Fruit fly (Drosophila melanogaster) whole organism, prepupa: ENCODE data around the gene CG18273.

Experiments used
- Blimp-1 ChIP-seq: fragments of 200-800 bp; sonication (Bioruptor generic); optimal IDR thresholded peaks from 3 replicates; lab custom pipeline; 2017; ENCODE audit warnings: missing biosample characterization, missing genetic modification characterization, mild to moderate bottlenecking, moderate library complexity, missing genetic modification reagents
- CG10631 ChIP-seq: fragments of 200-800 bp; sonication (Bioruptor generic); optimal IDR thresholded peaks from 2 replicates; lab custom pipeline; 2016; ENCODE audit warnings: missing biosample characterization, missing genetic modification characterization
- CG10669 ChIP-seq: fragments of 200-800 bp; sonication (Bioruptor generic); optimal IDR thresholded peaks from 3 replicates; lab custom pipeline; 2018; ENCODE audit warnings: missing biosample characterization, mild to moderate bottlenecking, missing genetic modification characterization, moderate library complexity
- CG11762 ChIP-seq: fragments of 200-800 bp; sonication (Bioruptor generic); optimal IDR thresholded peaks from 3 replicates; lab custom pipeline; 2016; ENCODE audit warnings: missing biosample characterization, missing genetic modification characterization; ENCODE audit not compliant: insufficient read depth
- CG11902 ChIP-seq: fragments of 200-800 bp; sonication (Bioruptor generic); optimal IDR thresholded peaks from 3 replicates; lab custom pipeline; 2016; ENCODE audit warnings: missing biosample characterization, missing genetic modification characterization
- CG15336 ChIP-seq: fragments of 200-800 bp; sonication (Bioruptor generic); IDR thresholded peaks from 2 replicates; pipeline ENCODE4 v1.3.6; 2022; ENCODE audit warnings: missing biosample characterization, missing genetic modification characterization
- CG1621 ChIP-seq: fragments of 200-800 bp; sonication (Bioruptor generic); optimal IDR thresholded peaks from 3 replicates; lab custom pipeline; 2018; ENCODE audit warnings: missing biosample characterization, mild to moderate bottlenecking, missing genetic modification characterization
- CG16779 ChIP-seq: fragments of 200-800 bp; sonication (Bioruptor generic); optimal IDR thresholded peaks from 3 replicates; lab custom pipeline; 2017; ENCODE audit warnings: missing biosample characterization, mild to moderate bottlenecking, missing genetic modification characterization
- CG3032 ChIP-seq: fragments of 200-800 bp; optimal IDR thresholded peaks from 2 replicates; lab custom pipeline; 2019; ENCODE audit warnings: missing biosample characterization, mild to moderate bottlenecking, missing genetic modification characterization, moderate library complexity
- CG31627 ChIP-seq: fragments of 200-800 bp; sonication (Bioruptor generic); optimal IDR thresholded peaks from 3 replicates; lab custom pipeline; 2016; ENCODE audit warnings: missing biosample characterization, missing genetic modification characterization
- CG32006 ChIP-seq: fragments of 200-800 bp; sonication (Bioruptor generic); optimal IDR thresholded peaks from 3 replicates; lab custom pipeline; 2017; ENCODE audit warnings: missing biosample characterization, mild to moderate bottlenecking, missing genetic modification characterization
- CG34406 ChIP-seq: fragments of 200-800 bp; sonication (Bioruptor generic); optimal IDR thresholded peaks from 3 replicates; lab custom pipeline; 2016; ENCODE audit warnings: missing biosample characterization, missing genetic modification characterization
- CG3919 ChIP-seq: fragments of 200-800 bp; sonication (Bioruptor generic); optimal IDR thresholded peaks from 3 replicates; lab custom pipeline; 2016; ENCODE audit warnings: missing biosample characterization, missing genetic modification characterization
- CG4318 ChIP-seq: fragments of 200-800 bp; sonication (Bioruptor generic); optimal IDR thresholded peaks from 3 replicates; lab custom pipeline; 2017; ENCODE audit warnings: missing biosample characterization, mild to moderate bottlenecking, missing genetic modification characterization
- CG6163 ChIP-seq: fragments of 200-800 bp; sonication (Bioruptor generic); IDR thresholded peaks from 3 replicates; pipeline ENCODE4 v1.3.6; 2022; ENCODE audit warnings: missing biosample characterization, missing genetic modification characterization
- CG6276 ChIP-seq: fragments of 200-800 bp; sonication (Bioruptor generic); optimal IDR thresholded peaks from 2 replicates; lab custom pipeline; 2017; ENCODE audit warnings: missing biosample characterization, mild to moderate bottlenecking, missing genetic modification characterization
- CG6792 ChIP-seq: fragments of 200-800 bp; sonication (Bioruptor generic); optimal IDR thresholded peaks from 3 replicates; lab custom pipeline; 2016; ENCODE audit warnings: missing biosample characterization, missing genetic modification characterization
- CG6808 ChIP-seq: fragments of 200-800 bp; sonication (Bioruptor generic); optimal IDR thresholded peaks from 3 replicates; lab custom pipeline; 2017; ENCODE audit warnings: missing biosample characterization, missing genetic modification characterization, mild to moderate bottlenecking, moderate library complexity, missing genetic modification reagents
- CG6854 ChIP-seq: fragments of 200-800 bp; sonication (Bioruptor generic); optimal IDR thresholded peaks from 2 replicates; lab custom pipeline; 2017; ENCODE audit warnings: missing biosample characterization, mild to moderate bottlenecking, missing genetic modification characterization
- CG7368 ChIP-seq: fragments of 200-800 bp; sonication (Bioruptor generic); optimal IDR thresholded peaks from 3 replicates; lab custom pipeline; 2016; ENCODE audit warnings: missing biosample characterization, missing genetic modification characterization
- CG8319 ChIP-seq: fragments of 200-800 bp; sonication (Bioruptor generic); optimal IDR thresholded peaks from 3 replicates; lab custom pipeline; 2016; ENCODE audit warnings: missing biosample characterization, missing genetic modification characterization
- CG8632 ChIP-seq: fragments of 200-800 bp; sonication (Bioruptor generic); optimal IDR thresholded peaks from 3 replicates; lab custom pipeline; 2016; ENCODE audit warnings: missing biosample characterization, missing genetic modification characterization
- CG9139 ChIP-seq: fragments of 200-800 bp; sonication (Bioruptor generic); optimal IDR thresholded peaks from 3 replicates; lab custom pipeline; 2017; ENCODE audit warnings: missing biosample characterization, mild to moderate bottlenecking, missing genetic modification characterization
- Eip75B ChIP-seq: fragments of 200-800 bp; sonication (Bioruptor generic); optimal IDR thresholded peaks from 3 replicates; lab custom pipeline; 2016; ENCODE audit warnings: missing biosample characterization, missing genetic modification characterization
- Eip93F ChIP-seq: fragments of 200-800 bp; sonication (Bioruptor generic); optimal IDR thresholded peaks from 2 replicates; lab custom pipeline; 2016; ENCODE audit warnings: missing biosample characterization, mild to moderate bottlenecking, missing genetic modification characterization
- Ets21C ChIP-seq: fragments of 200-800 bp; sonication (Bioruptor generic); optimal IDR thresholded peaks from 3 replicates; lab custom pipeline; 2016; ENCODE audit warnings: missing biosample characterization, missing genetic modification characterization
- Gug ChIP-seq: fragments of 200-800 bp; sonication (Bioruptor generic); IDR thresholded peaks from 2 replicates; pipeline ENCODE4 v1.3.6; 2022; ENCODE audit warnings: missing biosample characterization, missing genetic modification characterization
- Hr38 ChIP-seq: sonication (Bioruptor generic); optimal IDR thresholded peaks from 2 replicates; lab custom pipeline; 2016; ENCODE audit warnings: missing biosample characterization, missing genetic modification characterization
- Hr4 ChIP-seq: fragments of 200-800 bp; sonication (Bioruptor generic); optimal IDR thresholded peaks from 3 replicates; lab custom pipeline; 2016; ENCODE audit warnings: missing biosample characterization, missing genetic modification characterization
- Lpt ChIP-seq: fragments of 200-800 bp; sonication (Bioruptor generic); optimal IDR thresholded peaks from 3 replicates; lab custom pipeline; 2016; ENCODE audit warnings: missing biosample characterization, missing genetic modification characterization
- Met ChIP-seq: fragments of 200-800 bp; sonication (Bioruptor generic); optimal IDR thresholded peaks from 3 replicates; lab custom pipeline; 2016; ENCODE audit warnings: missing biosample characterization, missing genetic modification characterization
- OdsH ChIP-seq: fragments of 200-800 bp; sonication (Bioruptor generic); optimal IDR thresholded peaks from 3 replicates; lab custom pipeline; 2016; ENCODE audit warnings: missing biosample characterization, missing genetic modification characterization
- Sox102F ChIP-seq: fragments of 200-800 bp; sonication (Bioruptor generic); optimal IDR thresholded peaks from 2 replicates; lab custom pipeline; 2016; ENCODE audit warnings: missing biosample characterization, mild to moderate bottlenecking, missing genetic modification characterization
- Sox14 ChIP-seq: fragments of 200-800 bp; sonication (Bioruptor generic); optimal IDR thresholded peaks from 3 replicates; lab custom pipeline; 2016; ENCODE audit warnings: missing biosample characterization, missing genetic modification characterization
- achi ChIP-seq: fragments of 200-800 bp; sonication (Bioruptor generic); optimal IDR thresholded peaks from 3 replicates; lab custom pipeline; 2016; ENCODE audit warnings: missing biosample characterization, missing genetic modification characterization
- acj6 ChIP-seq: fragments of 200-800 bp; sonication (Bioruptor generic); optimal IDR thresholded peaks from 3 replicates; lab custom pipeline; 2016; ENCODE audit warnings: missing biosample characterization, missing genetic modification characterization
- cyc ChIP-seq: fragments of 200-800 bp; sonication (Bioruptor generic); optimal IDR thresholded peaks from 3 replicates; lab custom pipeline; 2016; ENCODE audit warnings: missing biosample characterization, missing genetic modification characterization
- dac ChIP-seq: fragments of 200-800 bp; sonication (Bioruptor generic); optimal IDR thresholded peaks from 2 replicates; lab custom pipeline; 2017; ENCODE audit warnings: missing biosample characterization, mild to moderate bottlenecking, missing genetic modification characterization
- dsx ChIP-seq: fragments of 200-800 bp; optimal IDR thresholded peaks from 3 replicates; lab custom pipeline; 2019; ENCODE audit warnings: missing biosample characterization, mild to moderate bottlenecking, missing genetic modification characterization, moderate library complexity; ENCODE audit not compliant: poor library complexity, severe bottlenecking
- eg ChIP-seq: fragments of 200-800 bp; sonication (Bioruptor generic); IDR thresholded peaks from 3 replicates; pipeline ENCODE4 v1.3.6; 2022; ENCODE audit warnings: missing biosample characterization, missing genetic modification characterization
- esn ChIP-seq: fragments of 200-800 bp; sonication (Bioruptor generic); optimal IDR thresholded peaks from 2 replicates; lab custom pipeline; 2016; ENCODE audit warnings: missing biosample characterization, mild to moderate bottlenecking, missing genetic modification characterization, moderate library complexity
- fd85E ChIP-seq: fragments of 200-800 bp; sonication (Bioruptor generic); optimal IDR thresholded peaks from 3 replicates; lab custom pipeline; 2016; ENCODE audit warnings: missing biosample characterization, missing genetic modification characterization
- fkh ChIP-seq: fragments of 200-800 bp; sonication (Bioruptor generic); optimal IDR thresholded peaks from 3 replicates; lab custom pipeline; 2017; ENCODE audit warnings: missing biosample characterization, mild to moderate bottlenecking, missing genetic modification characterization, moderate library complexity
- lz ChIP-seq: fragments of 200-800 bp; sonication (Bioruptor generic); optimal IDR thresholded peaks from 3 replicates; lab custom pipeline; 2016; ENCODE audit warnings: missing biosample characterization, missing genetic modification characterization
- net ChIP-seq: fragments of 200-800 bp; sonication (Bioruptor generic); optimal IDR thresholded peaks from 3 replicates; lab custom pipeline; 2016; ENCODE audit warnings: missing biosample characterization, missing genetic modification characterization
- spab ChIP-seq: fragments of 200-800 bp; sonication (Bioruptor generic); optimal IDR thresholded peaks from 2 replicates; lab custom pipeline; 2017; ENCODE audit warnings: missing biosample characterization, mild to moderate bottlenecking, missing genetic modification characterization, missing genetic modification reagents
- ss ChIP-seq, 2 experiments: fragments of 200-800 bp; sonication (Bioruptor generic); optimal IDR thresholded peaks; 2 replicates in 1 of 2; 3 replicates in 1 of 2; lab custom pipeline; 2017 to 2018; ENCODE audit warnings: mild to moderate bottlenecking in 2 of 2, missing biosample characterization in 2 of 2, missing genetic modification characterization in 2 of 2, moderate library complexity in 1 of 2
- svp ChIP-seq: fragments of 200-800 bp; sonication (Bioruptor generic); peaks from one replicate; lab custom pipeline; 2016; ENCODE audit warnings: missing biosample characterization, missing genetic modification characterization
- vri ChIP-seq: fragments of 200-800 bp; sonication (Bioruptor generic); optimal IDR thresholded peaks from 3 replicates; lab custom pipeline; 2016; ENCODE audit warnings: missing biosample characterization, mild to moderate bottlenecking, missing genetic modification characterization

The CG18273 gene

DNA sequence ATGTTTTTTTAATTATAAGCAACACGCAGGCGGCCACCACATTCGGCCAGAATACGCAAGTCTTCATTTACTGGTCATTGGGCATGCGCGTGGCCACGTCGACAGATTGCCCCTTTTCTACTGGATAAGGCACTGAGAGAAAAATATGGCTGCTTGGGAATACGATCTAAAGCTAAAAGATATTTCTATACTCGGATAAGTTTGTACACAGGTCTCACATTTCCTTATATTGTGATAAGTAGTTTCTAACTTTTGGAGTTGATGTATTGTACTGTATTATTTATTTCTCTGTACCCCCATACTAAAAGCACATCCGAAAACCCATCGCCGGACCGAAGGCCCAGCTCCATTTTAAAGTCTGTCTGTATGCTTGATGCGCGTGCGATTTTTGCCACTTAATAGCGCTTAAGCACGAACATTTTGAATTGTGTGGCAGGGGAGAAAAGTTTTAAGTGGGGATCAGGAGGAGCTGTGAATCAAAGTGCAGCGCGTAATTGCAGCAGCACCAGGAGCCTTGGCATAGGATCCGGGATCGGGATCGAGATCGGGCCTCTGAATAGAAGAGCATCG is 43.3 kb downstream of the CG18273 start (continued):
- TF ChIP-seq Blimp-1 (GFP tag; lab: Kevin White, UChicago) (no peak), svp (peak; percentile 78), net (GFP tag; lab: Kevin White, UChicago) (peak; percentile 44), vri (GFP tag; lab: Kevin White, UChicago) (peak; percentile 39), CG6163 (GFP tag; lab: Robert Waterston, UW) (peak; percentile 69), CG6276 (GFP tag; lab: Kevin White, UChicago) (no peak), CG10631 (GFP tag; lab: Kevin White, UChicago) (peak; percentile 77), spab (peak; percentile 71)
- TF ChIP-seq, all 60 proteins: peak for 46

dm6 chrX:441295-441694 is 46.1 kb downstream of the CG18273 start:
- no peak for TF ChIP-seq Gug (GFP tag; lab: Robert Waterston, UW)
- no peak for TF ChIP-seq Lpt (GFP tag; lab: Kevin White, UChicago)
- TF ChIP-seq CG8632 (GFP tag; lab: Kevin White, UChicago), result no peak
- TF ChIP-seq vri (GFP tag; lab: Kevin White, UChicago), result no peak
- no peak for TF ChIP-seq Sox14 (GFP tag; lab: Kevin White, UChicago)
- peak; percentile 48 for TF ChIP-seq Sox102F (GFP tag; lab: Kevin White, UChicago)
- TF ChIP-seq fd85E, result no peak
- TF ChIP-seq Hr38 (GFP tag; lab: Kevin White, UChicago), result no peak
- TF ChIP-seq net (GFP tag; lab: Kevin White, UChicago), result no peak
- TF ChIP-seq CG3919 (GFP tag; lab: Kevin White, UChicago), result no peak
- peak; percentile 31 for TF ChIP-seq esn (GFP tag; lab: Kevin White, UChicago)
- TF ChIP-seq Hr4 (GFP tag; lab: Kevin White, UChicago), result no peak
- TF ChIP-seq OdsH (GFP tag; lab: Kevin White, UChicago), result no peak
- no peak for TF ChIP-seq CG11902 (GFP tag; lab: Kevin White, UChicago)
- TF ChIP-seq CG32006 (GFP tag; lab: Kevin White, UChicago), result no peak
- TF ChIP-seq CG7368 (GFP tag; lab: Kevin White, UChicago), result no peak
- TF ChIP-seq svp, result peak; percentile 48
- no peak for TF ChIP-seq CG11762 (GFP tag; lab: Kevin White, UChicago)
- TF ChIP-seq Blimp-1 (GFP tag; lab: Kevin White, UChicago), result no peak
- no peak for TF ChIP-seq CG6792
- TF ChIP-seq CG6808 (GFP tag; lab: Kevin White, UChicago), result no peak
- no peak for TF ChIP-seq fkh (GFP tag; lab: Kevin White, UChicago)
- TF ChIP-seq CG10631 (GFP tag; lab: Kevin White, UChicago), result no peak
- no peak for TF ChIP-seq dac (GFP tag; lab: Kevin White, UChicago)
- TF ChIP-seq CG3032 (tag; lab: Kevin White, UChicago), result no peak
- TF ChIP-seq CG8319 (GFP tag; lab: Kevin White, UChicago), result no peak
- TF ChIP-seq dsx (GFP tag; lab: Kevin White, UChicago), result no peak
- peak; percentile 28 for TF ChIP-seq Met (GFP tag; lab: Kevin White, UChicago)
- TF ChIP-seq CG6276 (GFP tag; lab: Kevin White, UChicago), result no peak
- no peak for TF ChIP-seq CG6854 (GFP tag; lab: Kevin White, UChicago)
- no peak for TF ChIP-seq CG6163 (GFP tag; lab: Robert Waterston, UW)
- TF ChIP-seq acj6 (GFP tag; lab: Kevin White, UChicago), result no peak
- peak; percentile 7 for TF ChIP-seq lz (GFP tag; lab: Kevin White, UChicago)
- TF ChIP-seq achi (GFP tag; lab: Kevin White, UChicago), result no peak
- TF ChIP-seq cyc (GFP tag; lab: Kevin White, UChicago), result no peak
- no peak for TF ChIP-seq CG10669 (GFP tag; lab: Kevin White, UChicago)
- TF ChIP-seq CG15336 (GFP tag; lab: Robert Waterston, UW), result no peak
- TF ChIP-seq CG31627, result peak; percentile 5
- TF ChIP-seq eg (GFP tag; lab: Robert Waterston, UW), result no peak
- no peak for TF ChIP-seq CG4318 (GFP tag; lab: Kevin White, UChicago)
- no peak for TF ChIP-seq Ets21C (GFP tag; lab: Kevin White, UChicago)
- no peak for TF ChIP-seq CG16779 (tag; lab: Kevin White, UChicago)
- TF ChIP-seq CG1621 (tag; lab: Kevin White, UChicago), result no peak
- TF ChIP-seq CG9139, result no peak
- TF ChIP-seq Eip75B (GFP tag; lab: Kevin White, UChicago), result no peak
- no peak for TF ChIP-seq ss (GFP tag; optimal IDR thresholded peaks at IDR 0.05; lab: Kevin White, UChicago)
- TF ChIP-seq CG34406 (GFP tag; lab: Kevin White, UChicago), result no peak
- TF ChIP-seq Eip93F (GFP tag; lab: Kevin White, UChicago), result no peak
